Fruit fly (Drosophila melanogaster) whole organism, embryonic: ENCODE results near the gene Pak.

Source experiments
- ATbp ChIP-seq: fragments of 200-800 bp; sonication (Bioruptor generic); optimal IDR thresholded peaks from 2 replicates; lab custom pipeline; 2017; ENCODE audit warnings: missing biosample characterization, mild to moderate bottlenecking, missing genetic modification characterization, missing genetic modification reagents
- Blimp-1 ChIP-seq: fragments of 200-800 bp; sonication (Bioruptor generic); optimal IDR thresholded peaks from 3 replicates; lab custom pipeline; 2018; ENCODE audit warnings: missing biosample characterization, missing genetic modification characterization, mild to moderate bottlenecking, moderate library complexity, missing genetic modification reagents
- CG10267 ChIP-seq: fragments of 200-800 bp; sonication (Bioruptor generic); optimal IDR thresholded peaks from 2 replicates; lab custom pipeline; 2018; ENCODE audit warnings: missing biosample characterization, mild to moderate bottlenecking, missing genetic modification characterization, moderate library complexity
- CG10979 ChIP-seq: fragments of 200-800 bp; sonication (Bioruptor generic); optimal IDR thresholded peaks from 2 replicates; lab custom pipeline; 2018; ENCODE audit warnings: missing biosample characterization, mild to moderate bottlenecking, missing genetic modification characterization, moderate library complexity
- CG11093 ChIP-seq: fragments of 200-800 bp; sonication (Bioruptor generic); IDR thresholded peaks from 3 replicates; pipeline ENCODE4 v1.3.6; 2022; ENCODE audit warnings: missing biosample characterization, missing genetic modification characterization
- CG12236 ChIP-seq: fragments of 200-800 bp; sonication (Bioruptor generic); optimal IDR thresholded peaks from 2 replicates; lab custom pipeline; 2016; ENCODE audit warnings: missing biosample characterization, missing genetic modification characterization
- CG1233 ChIP-seq: fragments of 200-800 bp; sonication (Bioruptor generic); optimal IDR thresholded peaks from 4 replicates; lab custom pipeline; 2018; ENCODE audit warnings: missing biosample characterization, mild to moderate bottlenecking, missing genetic modification characterization
- CG12942 ChIP-seq: fragments of 200-800 bp; sonication (Bioruptor generic); optimal IDR thresholded peaks from 3 replicates; lab custom pipeline; 2016; ENCODE audit warnings: missing biosample characterization, missing genetic modification characterization
- CG15479 ChIP-seq: fragments of 200-800 bp; sonication (Bioruptor generic); optimal IDR thresholded peaks from 3 replicates; lab custom pipeline; 2019; ENCODE audit warnings: missing biosample characterization, mild to moderate bottlenecking, missing genetic modification characterization, moderate library complexity
- CG15601 ChIP-seq: fragments of 200-800 bp; sonication (Bioruptor generic); optimal IDR thresholded peaks from 3 replicates; lab custom pipeline; 2019; ENCODE audit warnings: missing biosample characterization, mild to moderate bottlenecking, missing genetic modification characterization, moderate library complexity
- CG16813 ChIP-seq: fragments of 200-800 bp; sonication (Bioruptor generic); IDR thresholded peaks from 3 replicates; pipeline ENCODE4 v1.3.6; 2022; ENCODE audit warnings: missing biosample characterization, missing genetic modification characterization; ENCODE audit not compliant: partially characterized antibody
- CG17568 ChIP-seq: fragments of 200-800 bp; sonication (Bioruptor generic); optimal IDR thresholded peaks from 2 replicates; lab custom pipeline; 2018; ENCODE audit warnings: missing biosample characterization, mild to moderate bottlenecking, missing genetic modification characterization, moderate library complexity
- CG2120 ChIP-seq: fragments of 200-800 bp; sonication (Bioruptor generic); optimal IDR thresholded peaks from 3 replicates; lab custom pipeline; 2016; ENCODE audit warnings: missing biosample characterization, missing genetic modification characterization
- CG2875 ChIP-seq: fragments of 200-800 bp; sonication (Bioruptor generic); optimal IDR thresholded peaks from 2 replicates; lab custom pipeline; 2017; ENCODE audit warnings: missing biosample characterization, mild to moderate bottlenecking, missing genetic modification characterization, missing genetic modification reagents
- CG32767 ChIP-seq: fragments of 200-800 bp; sonication (Bioruptor generic); IDR thresholded peaks from 2 replicates; pipeline ENCODE4 v1.3.6; 2022; ENCODE audit warnings: missing biosample characterization, missing genetic modification characterization
- CG33213 ChIP-seq: fragments of 200-800 bp; sonication (Bioruptor generic); optimal IDR thresholded peaks from 3 replicates; lab custom pipeline; 2016; ENCODE audit warnings: missing biosample characterization, missing genetic modification characterization
- CG3847 ChIP-seq: fragments of 200-800 bp; sonication (Bioruptor generic); IDR thresholded peaks from 2 replicates; pipeline ENCODE4 v1.3.6; 2022; ENCODE audit warnings: missing biosample characterization, missing genetic modification characterization
- CG3995 ChIP-seq: fragments of 200-800 bp; sonication (Bioruptor generic); optimal IDR thresholded peaks from 3 replicates; lab custom pipeline; 2016; ENCODE audit warnings: missing biosample characterization, missing genetic modification characterization
- CG4404 ChIP-seq: fragments of 200-800 bp; sonication (Bioruptor generic); IDR thresholded peaks from 2 replicates; pipeline ENCODE4 v1.3.6; 2022; ENCODE audit warnings: missing biosample characterization, missing genetic modification characterization
- CG8359 ChIP-seq: fragments of 200-800 bp; sonication (Bioruptor generic); optimal IDR thresholded peaks from 2 replicates; lab custom pipeline; 2017; ENCODE audit warnings: missing biosample characterization, mild to moderate bottlenecking, missing genetic modification characterization, borderline replicate concordance
- CHES-1-like ChIP-seq: fragments of 200-800 bp; sonication (Bioruptor generic); optimal IDR thresholded peaks from 2 replicates; lab custom pipeline; 2016; ENCODE audit warnings: missing biosample characterization, missing genetic modification characterization
- D19A ChIP-seq: fragments of 200-800 bp; optimal IDR thresholded peaks from 3 replicates; lab custom pipeline; 2019; ENCODE audit warnings: missing biosample characterization, mild to moderate bottlenecking, missing genetic modification characterization, moderate library complexity
- ERR ChIP-seq: fragments of 200-800 bp; sonication (Bioruptor generic); optimal IDR thresholded peaks from 2 replicates; lab custom pipeline; 2016; ENCODE audit warnings: missing biosample characterization, missing genetic modification characterization
- Ets97D ChIP-seq: fragments of 200-800 bp; sonication (Bioruptor generic); optimal IDR thresholded peaks from 3 replicates; lab custom pipeline; 2016; ENCODE audit warnings: missing biosample characterization, missing genetic modification characterization
- Hr78 ChIP-seq, 2 experiments: fragments of 200-800 bp in 1 of 2; fragments of >200 bp in 1 of 2; sonication (Bioruptor generic) in 1 of 2; optimal IDR thresholded peaks; 2 replicates each; lab custom pipeline; 2017 to 2019; ENCODE audit warnings: missing biosample characterization in 2 of 2, missing genetic modification characterization in 2 of 2, mild to moderate bottlenecking in 1 of 2, moderate library complexity in 1 of 2
- Lim3 ChIP-seq: fragments of 200-800 bp; sonication (Bioruptor generic); IDR thresholded peaks from 2 replicates; pipeline ENCODE4 v1.3.6; 2022; ENCODE audit warnings: missing biosample characterization, missing genetic modification characterization
- Med ChIP-seq: fragments of 200-800 bp; sonication (Bioruptor generic); peaks from one replicate; lab custom pipeline; 2016; ENCODE audit warnings: missing biosample characterization, missing genetic modification characterization, mild to moderate bottlenecking, inconsistent platforms, moderate library complexity
- NC2β ChIP-seq: fragments of 200-800 bp; sonication (Bioruptor generic); optimal IDR thresholded peaks from 2 replicates; lab custom pipeline; 2016; ENCODE audit warnings: missing biosample characterization, missing genetic modification characterization
- Optix ChIP-seq: fragments of 200-800 bp; sonication (Bioruptor generic); IDR thresholded peaks from 3 replicates; pipeline ENCODE4 v1.3.6; 2022; ENCODE audit warnings: missing biosample characterization, missing genetic modification characterization
- Pdp1 ChIP-seq, 2 experiments: fragments of 200-800 bp; sonication (Bioruptor generic); optimal IDR thresholded peaks; 3 replicates each; lab custom pipeline; 2016; ENCODE audit warnings: missing biosample characterization in 2 of 2, missing genetic modification characterization in 2 of 2, mild to moderate bottlenecking in 1 of 2, moderate library complexity in 1 of 2
- Tbp ChIP-seq: fragments of >200 bp; optimal IDR thresholded peaks from 2 replicates; lab custom pipeline; 2018; ENCODE audit warnings: missing biosample characterization, missing genetic modification characterization
- Xrp1 ChIP-seq: fragments of 200-800 bp; sonication (Bioruptor generic); IDR thresholded peaks from 2 replicates; pipeline ENCODE4 v1.3.6; 2022; ENCODE audit warnings: missing biosample characterization, missing genetic modification characterization
- aop ChIP-seq: fragments of 200-800 bp; sonication (Bioruptor generic); IDR thresholded peaks from 2 replicates; pipeline ENCODE4 v1.3.6; 2022; ENCODE audit warnings: missing biosample characterization, missing genetic modification characterization
- bbx ChIP-seq: fragments of 200-800 bp; sonication (Bioruptor generic); IDR thresholded peaks from 2 replicates; pipeline ENCODE4 v1.3.6; 2022; ENCODE audit warnings: missing biosample characterization, missing genetic modification characterization; ENCODE audit not compliant: partially characterized antibody
- bowl ChIP-seq: fragments of 200-800 bp; sonication (Bioruptor generic); IDR thresholded peaks from 2 replicates; pipeline ENCODE4 v1.3.6; 2022; ENCODE audit warnings: missing biosample characterization, missing genetic modification characterization
- cad ChIP-seq: fragments of >200 bp; optimal IDR thresholded peaks from 2 replicates; lab custom pipeline; 2017; ENCODE audit warnings: missing biosample characterization, missing genetic modification characterization
- corto ChIP-seq: fragments of 200-800 bp; sonication (Bioruptor generic); optimal IDR thresholded peaks from 2 replicates; lab custom pipeline; 2016; ENCODE audit warnings: missing biosample characterization, mild to moderate bottlenecking, missing genetic modification characterization, moderate library complexity
- fd64A ChIP-seq: fragments of 200-800 bp; sonication (Bioruptor generic); optimal IDR thresholded peaks from 3 replicates; lab custom pipeline; 2018; ENCODE audit warnings: missing biosample characterization, mild to moderate bottlenecking, missing genetic modification characterization
- kay ChIP-seq: fragments of 200-800 bp; sonication (Bioruptor generic); optimal IDR thresholded peaks from 2 replicates; lab custom pipeline; 2016; ENCODE audit warnings: missing biosample characterization, missing genetic modification characterization
- kni ChIP-seq: fragments of 200-800 bp; sonication (Bioruptor generic); optimal IDR thresholded peaks from 3 replicates; lab custom pipeline; 2017; ENCODE audit warnings: mild to moderate bottlenecking, missing biosample characterization, missing genetic modification reagents, missing genetic modification characterization
- maf-S ChIP-seq: fragments of 200-800 bp; sonication (Bioruptor generic); optimal IDR thresholded peaks from 2 replicates; lab custom pipeline; 2016; ENCODE audit warnings: missing biosample characterization, missing genetic modification characterization
- onecut ChIP-seq: fragments of 200-800 bp; sonication (Bioruptor generic); IDR thresholded peaks from 2 replicates; pipeline ENCODE4 v1.3.6; 2022; ENCODE audit warnings: missing biosample characterization, missing genetic modification characterization
- phol ChIP-seq: fragments of 200-800 bp; sonication (Bioruptor generic); optimal IDR thresholded peaks from 3 replicates; lab custom pipeline; 2018; ENCODE audit warnings: missing biosample characterization, mild to moderate bottlenecking, missing genetic modification characterization, moderate library complexity
- ranshi ChIP-seq: fragments of 200-800 bp; sonication (Bioruptor generic); IDR thresholded peaks from 2 replicates; pipeline ENCODE4 v1.3.6; 2022; ENCODE audit warnings: missing biosample characterization, missing genetic modification characterization
- run ChIP-seq: fragments of 200-800 bp; sonication (Bioruptor generic); optimal IDR thresholded peaks from 3 replicates; lab custom pipeline; 2018; ENCODE audit warnings: missing biosample characterization, mild to moderate bottlenecking, missing genetic modification characterization
- scrt ChIP-seq: fragments of 200-800 bp; sonication (Bioruptor generic); optimal IDR thresholded peaks from 2 replicates; lab custom pipeline; 2018; ENCODE audit warnings: missing biosample characterization, mild to moderate bottlenecking, missing genetic modification characterization, moderate library complexity
- sisA ChIP-seq: fragments of 200-800 bp; sonication (Bioruptor generic); IDR thresholded peaks from 2 replicates; pipeline ENCODE4 v1.3.6; 2022; ENCODE audit warnings: missing biosample characterization, missing genetic modification characterization
- so ChIP-seq: fragments of 200-800 bp; sonication (Bioruptor generic); IDR thresholded peaks from 3 replicates; pipeline ENCODE4 v1.3.6; 2022; ENCODE audit warnings: missing biosample characterization, missing genetic modification characterization
- unc-4 ChIP-seq: fragments of 200-800 bp; sonication (Bioruptor generic); IDR thresholded peaks from 2 replicates; pipeline ENCODE4 v1.3.6; 2022; ENCODE audit warnings: missing biosample characterization, missing genetic modification characterization; ENCODE audit not compliant: partially characterized antibody
- vfl ChIP-seq: fragments of 200-800 bp; sonication (Bioruptor generic); optimal IDR thresholded peaks from 2 replicates; lab custom pipeline; 2016; ENCODE audit warnings: missing biosample characterization, missing genetic modification characterization

Pak gene

DNA sequence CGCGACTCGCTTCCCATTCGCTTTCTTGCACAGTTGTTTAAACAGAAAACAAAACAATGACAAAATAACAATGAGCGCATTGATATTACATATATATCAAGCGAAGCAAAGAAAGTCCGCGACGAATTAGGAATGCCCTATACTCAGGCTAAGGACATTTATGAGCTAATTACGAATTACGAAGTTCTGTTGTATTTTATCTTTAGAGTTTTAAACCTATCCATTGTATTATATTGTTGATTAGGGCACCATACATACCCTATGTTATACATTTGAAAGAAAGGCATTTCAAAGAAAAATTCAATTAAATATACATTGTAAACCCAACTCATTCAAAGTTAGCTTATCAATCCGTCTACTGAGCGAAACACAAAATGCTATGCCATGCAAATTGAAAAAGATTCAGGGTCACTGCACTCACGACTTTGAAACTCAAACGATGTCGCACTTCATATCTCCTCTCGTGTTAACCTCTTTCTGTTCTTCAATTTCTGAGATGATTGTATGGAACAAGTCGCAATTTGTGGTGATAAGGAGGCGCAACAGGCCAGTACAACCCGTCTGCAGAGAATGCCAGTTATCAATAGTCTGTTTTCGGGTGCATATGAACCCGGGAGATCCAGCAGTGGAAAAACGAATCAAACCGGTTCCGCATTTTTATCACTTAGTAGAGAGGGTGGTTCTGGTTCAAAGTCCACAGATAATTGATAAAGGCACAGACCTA is 45.0 kb downstream of the Pak start:
- TF ChIP-seq run (tag; lab: Kevin White, UChicago) (no peak), CG32767 (GFP tag; lab: Robert Waterston, UW) (no peak), corto (GFP tag; lab: Kevin White, UChicago) (peak; percentile 6), CG10267 (tag; lab: Kevin White, UChicago) (no peak), CG15601 (tag; lab: Kevin White, UChicago) (peak; percentile 1), Pdp1 (GFP tag; optimal IDR thresholded peaks at IDR 0.05; lab: Kevin White, UChicago) (no peak), sisA (GFP tag; lab: Robert Waterston, UW) (no peak), Xrp1 (GFP tag; lab: Robert Waterston, UW) (0 out of 2 replicates have a peak, but pooled peaks have one; percentile 23), CHES-1-like (GFP tag; lab: Kevin White, UChicago) (no peak), ATbp (GFP tag; lab: Kevin White, UChicago) (peak; percentile 40), Med (GFP tag; lab: Kevin White, UChicago) (peak; percentile 61), CG8359 (GFP tag; lab: Kevin White, UChicago) (no peak), kni (GFP tag; lab: Kevin White, UChicago) (no peak), bowl (GFP tag; lab: Robert Waterston, UW) (no peak), ERR (no peak), scrt (GFP tag; lab: Kevin White, UChicago) (no peak), vfl (GFP tag; lab: Kevin White, UChicago) (no peak), onecut (GFP tag; lab: Robert Waterston, UW) (no peak), kay (GFP tag; lab: Kevin White, UChicago) (no peak), CG33213 (no peak), Lim3 (GFP tag; lab: Robert Waterston, UW) (no peak), CG12236 (no peak), CG15479 (GFP tag; lab: Kevin White, UChicago) (peak; percentile 95), CG2875 (GFP tag; lab: Kevin White, UChicago) (peak; percentile 12), phol (tag; lab: Kevin White, UChicago) (peak; percentile 11), so (no peak), Tbp (GFP tag; lab: Kevin White, UChicago) (no peak), unc-4 (GFP tag; lab: Robert Waterston, UW) (no peak), Ets97D (GFP tag; lab: Kevin White, UChicago) (no peak), Hr78 (GFP tag; optimal IDR thresholded peaks at IDR 0.05; lab: Kevin White, UChicago) (peak in 1 of 2 experiments; percentile 35), CG1233 (GFP tag; lab: Kevin White, UChicago) (no peak), NC2β (no peak), CG17568 (GFP tag; lab: Kevin White, UChicago) (no peak), CG2120 (GFP tag; lab: Kevin White, UChicago) (no peak), CG4404 (GFP tag; lab: Robert Waterston, UW) (no peak), fd64A (peak; percentile 6), ranshi (0 out of 2 replicates have a peak, but pooled peaks have one; percentile 19), Optix (GFP tag; lab: Robert Waterston, UW) (no peak), CG3847 (GFP tag; lab: Robert Waterston, UW) (no peak), CG3995 (GFP tag; lab: Kevin White, UChicago) (no peak), CG11093 (GFP tag; lab: Robert Waterston, UW) (no peak), CG12942 (GFP tag; lab: Kevin White, UChicago) (no peak), bbx (GFP tag; lab: Robert Waterston, UW) (no peak), cad (GFP tag; lab: Kevin White, UChicago) (no peak), maf-S (no peak), CG16813 (GFP tag; lab: Robert Waterston, UW) (no peak), Blimp-1 (GFP tag; lab: Kevin White, UChicago) (peak; percentile 46), aop (GFP tag; lab: Robert Waterston, UW) (no peak), CG10979 (tag; lab: Kevin White, UChicago) (peak; percentile 16), D19A (tag; lab: Kevin White, UChicago) (peak; percentile 91)
